Fruit fly (Drosophila melanogaster) S2 (cell line): Measurements from ENCODE around the gene RpS7.

Source experiments
- CG8478 ChIP-seq: fragments of >200 bp; optimal IDR thresholded peaks from 2 replicates; lab custom pipeline; 2018
- CTCF ChIP-seq, 2 experiments: fragments of >200 bp; optimal IDR thresholded peaks; 2 replicates each; lab custom pipeline; 2018

- TF ChIP-seq CTCF (optimal IDR thresholded peaks at IDR 0.05; lab: Kevin White, UChicago): no peak
- TF ChIP-seq CG8478: no peak
Measured at dm6 chr3R:30248565-30248964, 39.7 kb upstream of the RpS7 start.
